Fruit fly (Drosophila melanogaster) whole organism, embryonic: Measurements from ENCODE around the gene Nmt.

Experiments used
- Aef1 ChIP-seq: fragments of 200-800 bp; sonication (Bioruptor generic); IDR thresholded peaks from 3 replicates; pipeline ENCODE4 v1.3.6; 2022; ENCODE audit warnings: missing biosample characterization, missing genetic modification characterization
- Awh ChIP-seq: fragments of 200-800 bp; sonication (Bioruptor generic); IDR thresholded peaks from 2 replicates; pipeline ENCODE4, ENCODE4 v1.3.6; 2022; ENCODE audit warnings: missing biosample characterization, missing genetic modification characterization
- Bgb ChIP-seq: fragments of 200-800 bp; sonication (Bioruptor generic); IDR thresholded peaks from 2 replicates; pipeline ENCODE4 v1.3.6; 2022; ENCODE audit warnings: missing biosample characterization, missing genetic modification characterization; ENCODE audit not compliant: partially characterized antibody
- CG11695 ChIP-seq: fragments of 200-800 bp; sonication (Bioruptor generic); IDR thresholded peaks from 3 replicates; pipeline ENCODE4 v1.3.6; 2022; ENCODE audit warnings: missing biosample characterization, missing genetic modification characterization
- CG12155 ChIP-seq: fragments of 200-800 bp; sonication (Bioruptor generic); optimal IDR thresholded peaks from 3 replicates; lab custom pipeline; 2016; ENCODE audit warnings: missing biosample characterization, missing genetic modification characterization
- CG13287 ChIP-seq: fragments of 200-800 bp; sonication (Bioruptor generic); IDR thresholded peaks from 2 replicates; pipeline ENCODE4 v1.3.6; 2022; ENCODE audit warnings: missing biosample characterization, missing genetic modification characterization; ENCODE audit not compliant: partially characterized antibody
- CG13296 ChIP-seq: fragments of 200-800 bp; sonication (Bioruptor generic); optimal IDR thresholded peaks from 3 replicates; lab custom pipeline; 2018; ENCODE audit warnings: missing biosample characterization, mild to moderate bottlenecking, missing genetic modification characterization
- CG15479 ChIP-seq: fragments of 200-800 bp; sonication (Bioruptor generic); optimal IDR thresholded peaks from 3 replicates; lab custom pipeline; 2019; ENCODE audit warnings: missing biosample characterization, mild to moderate bottlenecking, missing genetic modification characterization, moderate library complexity
- CG17328 ChIP-seq: fragments of 200-800 bp; sonication (Bioruptor generic); IDR thresholded peaks from 2 replicates; pipeline ENCODE4 v1.3.6; 2022; ENCODE audit warnings: missing biosample characterization, missing genetic modification characterization
- CG18599 ChIP-seq: fragments of 200-800 bp; sonication (Bioruptor generic); optimal IDR thresholded peaks from 3 replicates; lab custom pipeline; 2017; ENCODE audit warnings: missing biosample characterization, missing genetic modification characterization, mild to moderate bottlenecking, moderate library complexity, missing genetic modification reagents
- CG2199 ChIP-seq: fragments of 200-800 bp; sonication (Bioruptor generic); IDR thresholded peaks from 3 replicates; pipeline ENCODE4 v1.3.6; 2022; ENCODE audit warnings: missing biosample characterization, missing genetic modification characterization
- CG30431 ChIP-seq: fragments of 200-800 bp; sonication (Bioruptor generic); optimal IDR thresholded peaks from 2 replicates; lab custom pipeline; 2017; ENCODE audit warnings: missing biosample characterization, missing genetic modification characterization
- CG3065 ChIP-seq: fragments of 200-800 bp; sonication (Bioruptor generic); optimal IDR thresholded peaks from 2 replicates; lab custom pipeline; 2016; ENCODE audit warnings: missing biosample characterization, missing genetic modification characterization
- CG31365 ChIP-seq: fragments of 200-800 bp; sonication (Bioruptor generic); optimal IDR thresholded peaks from 2 replicates; lab custom pipeline; 2018; ENCODE audit warnings: missing biosample characterization, mild to moderate bottlenecking, missing genetic modification characterization
- CG34422 ChIP-seq: fragments of 200-800 bp; sonication (Bioruptor generic); IDR thresholded peaks from 3 replicates; pipeline ENCODE4 v1.3.6; 2022; ENCODE audit warnings: missing biosample characterization, missing genetic modification characterization
- CG8359 ChIP-seq: fragments of 200-800 bp; sonication (Bioruptor generic); optimal IDR thresholded peaks from 2 replicates; lab custom pipeline; 2017; ENCODE audit warnings: missing biosample characterization, mild to moderate bottlenecking, missing genetic modification characterization, borderline replicate concordance
- CHES-1-like ChIP-seq: fragments of 200-800 bp; sonication (Bioruptor generic); optimal IDR thresholded peaks from 2 replicates; lab custom pipeline; 2016; ENCODE audit warnings: missing biosample characterization, missing genetic modification characterization
- Fer1 ChIP-seq: fragments of 200-800 bp; sonication (Bioruptor generic); optimal IDR thresholded peaks from 2 replicates; lab custom pipeline; 2017; ENCODE audit warnings: missing biosample characterization, mild to moderate bottlenecking, missing genetic modification characterization
- Mrtf ChIP-seq: fragments of 200-800 bp; sonication (Bioruptor generic); IDR thresholded peaks from 3 replicates; pipeline ENCODE4 v1.3.6; 2022; ENCODE audit warnings: missing biosample characterization, missing genetic modification characterization
- NK7.1 ChIP-seq: fragments of 200-800 bp; sonication (Bioruptor generic); optimal IDR thresholded peaks from 3 replicates; lab custom pipeline; 2016; ENCODE audit warnings: missing biosample characterization, missing genetic modification characterization
- Nf-YC ChIP-seq: fragments of 200-800 bp; optimal IDR thresholded peaks from 3 replicates; lab custom pipeline; 2019; ENCODE audit warnings: missing biosample characterization, mild to moderate bottlenecking, missing genetic modification characterization, moderate library complexity
- NfI ChIP-seq: fragments of 200-800 bp; sonication (Bioruptor generic); optimal IDR thresholded peaks from 3 replicates; lab custom pipeline; 2018; ENCODE audit warnings: missing biosample characterization, mild to moderate bottlenecking, missing genetic modification characterization, moderate library complexity
- Oli ChIP-seq: fragments of 200-800 bp; sonication (Bioruptor generic); optimal IDR thresholded peaks from 2 replicates; lab custom pipeline; 2018; ENCODE audit warnings: missing biosample characterization, mild to moderate bottlenecking, missing genetic modification characterization, moderate library complexity
- Ptx1 ChIP-seq: fragments of 200-800 bp; sonication (Bioruptor generic); IDR thresholded peaks from 2 replicates; pipeline ENCODE4 v1.3.6; 2022; ENCODE audit warnings: missing biosample characterization, missing genetic modification characterization
- Stat92E ChIP-seq, 3 experiments: fragments of >200 bp in 2 of 3; fragments of 200-800 bp in 1 of 3; sonication (Bioruptor generic) in 1 of 3; optimal IDR thresholded peaks; 2 replicates each; lab custom pipeline; 2017 to 2019; ENCODE audit warnings: missing biosample characterization in 3 of 3, missing genetic modification characterization in 3 of 3, mild to moderate bottlenecking in 1 of 3, moderate library complexity in 1 of 3
- Xrp1 ChIP-seq: fragments of 200-800 bp; sonication (Bioruptor generic); IDR thresholded peaks from 2 replicates; pipeline ENCODE4 v1.3.6; 2022; ENCODE audit warnings: missing biosample characterization, missing genetic modification characterization
- ato ChIP-seq: fragments of 200-800 bp; sonication (Bioruptor generic); IDR thresholded peaks from 2 replicates; pipeline ENCODE4 v1.3.6; 2022; ENCODE audit warnings: missing biosample characterization, missing genetic modification characterization; ENCODE audit not compliant: partially characterized antibody
- cato ChIP-seq: fragments of 200-800 bp; sonication (Bioruptor generic); optimal IDR thresholded peaks from 2 replicates; lab custom pipeline; 2016; ENCODE audit warnings: missing biosample characterization, missing genetic modification characterization, borderline replicate concordance
- crc ChIP-seq: fragments of 200-800 bp; sonication (Bioruptor generic); optimal IDR thresholded peaks from 2 replicates; lab custom pipeline; 2016; ENCODE audit warnings: missing biosample characterization, missing genetic modification characterization
- dan ChIP-seq: fragments of 200-800 bp; sonication (Bioruptor generic); IDR thresholded peaks from 2 replicates; pipeline ENCODE4 v1.3.6; 2022; ENCODE audit warnings: missing biosample characterization, missing genetic modification characterization
- en ChIP-seq: fragments of 200-800 bp; sonication (Bioruptor generic); optimal IDR thresholded peaks from 2 replicates; lab custom pipeline; 2016; ENCODE audit warnings: missing biosample characterization, missing genetic modification characterization
- ewg ChIP-seq: fragments of 200-800 bp; sonication (Bioruptor generic); optimal IDR thresholded peaks from 3 replicates; lab custom pipeline; 2017; ENCODE audit warnings: mild to moderate bottlenecking, missing biosample characterization, missing genetic modification reagents, missing genetic modification characterization
- ftz-f1 ChIP-seq: fragments of 200-800 bp; sonication (Bioruptor generic); optimal IDR thresholded peaks from 2 replicates; lab custom pipeline; 2016; ENCODE audit warnings: missing biosample characterization, missing genetic modification characterization
- gsb-n ChIP-seq: fragments of 200-800 bp; sonication (Bioruptor generic); optimal IDR thresholded peaks from 3 replicates; lab custom pipeline; 2018; ENCODE audit warnings: missing biosample characterization, mild to moderate bottlenecking, missing genetic modification characterization
- lmd ChIP-seq: fragments of 200-800 bp; sonication (Bioruptor generic); IDR thresholded peaks from 2 replicates; pipeline ENCODE4 v1.3.6; 2022; ENCODE audit warnings: missing biosample characterization, missing genetic modification characterization
- lola ChIP-seq, 3 experiments: fragments of >200 bp in 2 of 3; fragments of 200-800 bp in 1 of 3; sonication (Bioruptor generic) in 1 of 3; optimal IDR thresholded peaks; 2 replicates each; lab custom pipeline; 2017 to 2019; ENCODE audit warnings: missing biosample characterization in 3 of 3, missing genetic modification characterization in 3 of 3, mild to moderate bottlenecking in 1 of 3, moderate library complexity in 1 of 3
- mirr ChIP-seq: fragments of 200-800 bp; sonication (Bioruptor generic); optimal IDR thresholded peaks from 3 replicates; lab custom pipeline; 2018; ENCODE audit warnings: missing biosample characterization, mild to moderate bottlenecking, missing genetic modification characterization
- prd ChIP-seq, 3 experiments: fragments of >200 bp in 2 of 3; fragments of 200-800 bp in 1 of 3; sonication (Bioruptor generic) in 1 of 3; optimal IDR thresholded peaks in 2 of 3; IDR thresholded peaks in 1 of 3; 2 replicates in 2 of 3; 3 replicates in 1 of 3; pipeline versions ENCODE4 v1.3.6 to Lab custom; 2017 to 2022; ENCODE audit warnings: missing biosample characterization in 1 of 3, missing genetic modification characterization in 1 of 3
- schlank ChIP-seq: fragments of 200-800 bp; sonication (Bioruptor generic); optimal IDR thresholded peaks from 2 replicates; lab custom pipeline; 2018; ENCODE audit warnings: missing biosample characterization, mild to moderate bottlenecking, missing genetic modification characterization
- sima ChIP-seq: fragments of 200-800 bp; sonication (Bioruptor generic); optimal IDR thresholded peaks from 2 replicates; lab custom pipeline; 2016; ENCODE audit warnings: missing biosample characterization, missing genetic modification characterization
- slou ChIP-seq: fragments of 200-800 bp; sonication (Bioruptor generic); optimal IDR thresholded peaks from 3 replicates; lab custom pipeline; 2016; ENCODE audit warnings: missing biosample characterization, missing genetic modification characterization
- sna ChIP-seq: fragments of 200-800 bp; sonication (Bioruptor generic); IDR thresholded peaks from 2 replicates; pipeline ENCODE4 v1.3.6; 2022; ENCODE audit warnings: missing biosample characterization, missing genetic modification characterization; ENCODE audit not compliant: partially characterized antibody
- tap ChIP-seq: fragments of 200-800 bp; optimal IDR thresholded peaks from 3 replicates; lab custom pipeline; 2019; ENCODE audit warnings: missing biosample characterization, mild to moderate bottlenecking, missing genetic modification characterization, moderate library complexity
- ttk ChIP-seq: fragments of 200-800 bp; sonication (Bioruptor generic); IDR thresholded peaks from 2 replicates; pipeline ENCODE4 v2.1.2; 2022; ENCODE audit warnings: missing biosample characterization, missing genetic modification characterization
- vnd ChIP-seq: fragments of 200-800 bp; sonication (Bioruptor generic); IDR thresholded peaks from 3 replicates; pipeline ENCODE4 v1.3.6; 2022; ENCODE audit warnings: missing biosample characterization, missing genetic modification characterization; ENCODE audit not compliant: partially characterized antibody
- wek ChIP-seq: fragments of 200-800 bp; sonication (Bioruptor generic); optimal IDR thresholded peaks from 3 replicates; lab custom pipeline; 2018; ENCODE audit warnings: missing biosample characterization, mild to moderate bottlenecking, missing genetic modification characterization, moderate library complexity
- yki ChIP-seq: fragments of >200 bp; optimal IDR thresholded peaks from 3 replicates; lab custom pipeline; 2018
- zen ChIP-seq: fragments of 200-800 bp; sonication (Bioruptor generic); optimal IDR thresholded peaks from 3 replicates; lab custom pipeline; 2018; ENCODE audit warnings: missing biosample characterization, mild to moderate bottlenecking, missing genetic modification characterization, moderate library complexity
- zfh1 ChIP-seq: fragments of 200-800 bp; sonication (Bioruptor generic); IDR thresholded peaks from 3 replicates; pipeline ENCODE4 v1.3.6; 2022; ENCODE audit warnings: missing biosample characterization, missing genetic modification characterization

Nmt gene

DNA sequence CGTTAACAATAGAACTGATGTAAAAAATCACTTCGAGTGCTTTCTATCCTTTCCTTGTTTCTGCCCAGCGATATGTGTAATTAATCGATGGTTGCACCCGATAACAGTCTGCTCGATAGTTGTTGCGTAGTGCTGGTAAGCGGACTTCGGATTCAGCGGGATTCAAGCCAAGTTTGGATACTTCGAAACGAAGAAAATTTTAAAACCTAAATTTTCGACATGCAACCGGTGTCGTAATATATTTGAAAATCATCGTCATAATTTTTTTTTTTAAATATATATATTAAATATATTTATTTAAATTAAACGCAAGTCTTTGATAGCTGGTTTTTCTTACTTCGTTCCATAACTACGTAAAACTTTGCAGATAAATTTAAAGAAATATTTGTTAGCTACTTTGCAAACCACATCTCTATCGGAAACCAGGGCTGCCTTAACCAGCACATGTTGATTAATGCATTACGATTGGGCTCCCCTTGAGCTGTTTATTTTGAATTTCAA lies 19.6 kb upstream of the Nmt start, which contains the start of the genes UbcE2M and Dhps (continued):
- TF ChIP-seq Fer1 (GFP tag; lab: Kevin White, UChicago) (peak; percentile 78), Xrp1 (GFP tag; lab: Robert Waterston, UW) (peak; percentile 62), wek (GFP tag; lab: Kevin White, UChicago) (no peak), vnd (GFP tag; lab: Robert Waterston, UW) (peak; percentile 67), CG11695 (GFP tag; lab: Robert Waterston, UW) (no peak), Ptx1 (GFP tag; lab: Robert Waterston, UW) (peak; percentile 73), yki (no peak), en (GFP tag; lab: Kevin White, UChicago) (no peak), Bgb (GFP tag; lab: Robert Waterston, UW) (peak; percentile 75), sima (GFP tag; lab: Kevin White, UChicago) (no peak), Awh (GFP tag; lab: Robert Waterston, UW) (no peak), Mrtf (GFP tag; lab: Robert Waterston, UW) (peak; percentile 59; the same call in 2 of the 3 replicates), Nf-YC (tag; lab: Kevin White, UChicago) (no peak), Aef1 (no peak; the same call in 1 of the 3 replicates), CG17328 (GFP tag; lab: Robert Waterston, UW) (no peak), ewg (GFP tag; lab: Kevin White, UChicago) (no peak), CG30431 (GFP tag; lab: Kevin White, UChicago) (peak; percentile 61), gsb-n (tag; lab: Kevin White, UChicago) (no peak), ato (GFP tag; lab: Robert Waterston, UW) (0 out of 2 replicates have a peak, but pooled peaks have one; percentile 31), NK7.1 (GFP tag; lab: Kevin White, UChicago) (no peak), CG13287 (peak; percentile 71), schlank (peak; percentile 6), tap (tag; lab: Kevin White, UChicago) (no peak), zen (peak; percentile 79), Stat92E (GFP tag; optimal IDR thresholded peaks at IDR 0.05; lab: Kevin White, UChicago) (no peak), lmd (peak; percentile 61), ftz-f1 (no peak), CG2199 (GFP tag; lab: Robert Waterston, UW) (no peak), mirr (no peak), CG18599 (GFP tag; lab: Kevin White, UChicago) (no peak), dan (GFP tag; lab: Robert Waterston, UW) (no peak), prd (optimal IDR thresholded peaks at IDR 0.05; lab: Kevin White, UChicago) (no peak), prd (GFP tag; IDR thresholded peaks at IDR 0.05; lab: Robert Waterston, UW) (peak; percentile 82), CG12155 (GFP tag; lab: Kevin White, UChicago) (peak; percentile 70), zfh1 (GFP tag; lab: Robert Waterston, UW) (peak; percentile 66; the same call in 2 of the 3 replicates), crc (no peak), CG3065 (GFP tag; lab: Kevin White, UChicago) (peak; percentile 10), lola (GFP tag; optimal IDR thresholded peaks at IDR 0.05; lab: Kevin White, UChicago) (peak in 1 of 3 experiments; percentile 78), NfI (GFP tag; lab: Kevin White, UChicago) (peak; percentile 77), CG31365 (tag; lab: Kevin White, UChicago) (no peak), slou (GFP tag; lab: Kevin White, UChicago) (peak; percentile 22), CG13296 (GFP tag; lab: Kevin White, UChicago) (peak; percentile 72), CG8359 (peak; percentile 31), CHES-1-like (GFP tag; lab: Kevin White, UChicago) (peak; percentile 56), CG15479 (GFP tag; lab: Kevin White, UChicago) (no peak), ttk (GFP tag; lab: Robert Waterston, UW) (peak; percentile 12; the same call in 1 of the 2 replicates), Oli (tag; lab: Kevin White, UChicago) (peak; percentile 65), CG34422 (peak; percentile 35; the same call in 1 of the 3 replicates), sna (GFP tag; lab: Robert Waterston, UW) (peak; percentile 60), cato (GFP tag; lab: Kevin White, UChicago) (peak; percentile 37)
